Fruit fly (Drosophila melanogaster) S2 (cell line): Measurements from ENCODE around the gene Sb.

Source experiments
- CG8478 ChIP-seq: fragments of >200 bp; optimal IDR thresholded peaks from 2 replicates; lab custom pipeline; 2018
- CTCF ChIP-seq, 2 experiments: fragments of >200 bp; optimal IDR thresholded peaks; 2 replicates each; lab custom pipeline; 2018

dm6 chr3R:16080942-16081589, 34.9 kb upstream of the Sb start, which contains the start of gene CG32855:
- TF ChIP-seq CG8478 (lab: Kevin White, UChicago) (no peak), CTCF (optimal IDR thresholded peaks at IDR 0.05; lab: Kevin White, UChicago) (no peak)
